Fruit fly (Drosophila melanogaster): ENCODE measurements around the gene CG13085.

- TF ChIP-seq brk (GFP tag; optimal IDR thresholded peaks at IDR 0.05), result no peak
- no peak for TF ChIP-seq pan (optimal IDR thresholded peaks at IDR 0.05)
- TF ChIP-seq Hr78 (GFP tag; optimal IDR thresholded peaks at IDR 0.05), result no peak
- peak; percentile 94 for TF ChIP-seq dmrt93B (GFP tag; optimal IDR thresholded peaks at IDR 0.05)
- peak; percentile 57 to 97 for TF ChIP-seq foxo (GFP tag; optimal IDR thresholded peaks at IDR 0.05)
- TF ChIP-seq tai (GFP tag; optimal IDR thresholded peaks at IDR 0.05), result no peak
- peak; percentile 89 for TF ChIP-seq Sp1 (GFP tag; optimal IDR thresholded peaks at IDR 0.05)
- peak; percentile 95 for TF ChIP-seq ey (GFP tag; optimal IDR thresholded peaks at IDR 0.05)
- no peak for TF ChIP-seq usp (GFP tag; optimal IDR thresholded peaks at IDR 0.05)
- peak; percentile 92 for TF ChIP-seq GATAd (GFP tag; optimal IDR thresholded peaks at IDR 0.05)
- peak; percentile 94 for TF ChIP-seq OdsH (GFP tag; optimal IDR thresholded peaks at IDR 0.05)
- TF ChIP-seq woc (GFP tag; optimal IDR thresholded peaks at IDR 0.05), result peak; percentile 98
- peak; percentile 96 for TF ChIP-seq h (GFP tag; optimal IDR thresholded peaks at IDR 0.05)
- TF ChIP-seq Abd-B (GFP tag; optimal IDR thresholded peaks at IDR 0.05), result no peak
Measured at dm6 chr2L:19444734-19445140, 20.9 kb downstream of the CG13085 start, which contains the start of gene Hs2st.
